Worm (Caenorhabditis elegans) whole organism, mixed stage, embryonic: Measurements from ENCODE around the gene W03D2.9.

Source experiments
- M03D4.4 ChIP-seq: sonication (generic microtip); optimal IDR thresholded peaks from 2 replicates; lab custom pipeline; 2017; ENCODE audit warnings: mild to moderate bottlenecking, missing genetic modification characterization, missing compliant biosample characterization
- bed-3 ChIP-seq: fragments of 200-800 bp; sonication (Bioruptor generic); optimal IDR thresholded peaks from 3 replicates; lab custom pipeline; 2018; ENCODE audit warnings: mild to moderate bottlenecking, missing genetic modification characterization, moderate library complexity, missing compliant biosample characterization
- ceh-39 ChIP-seq: fragments of 150-350 bp; optimal IDR thresholded peaks from 2 replicates; lab custom pipeline; 2014; ENCODE audit warnings: missing biosample characterization, missing genetic modification characterization
- ceh-43 ChIP-seq: fragments of 200-800 bp; sonication (Bioruptor generic); optimal IDR thresholded peaks from 2 replicates; lab custom pipeline; 2018; ENCODE audit warnings: mild to moderate bottlenecking, missing genetic modification characterization, moderate library complexity, missing compliant biosample characterization
- ceh-83 ChIP-seq: fragments of 200-800 bp; sonication (Bioruptor generic); optimal IDR thresholded peaks from 2 replicates; lab custom pipeline; 2018; ENCODE audit warnings: mild to moderate bottlenecking, missing genetic modification characterization, missing compliant biosample characterization
- ces-1 ChIP-seq: fragments of 150-350 bp; optimal IDR thresholded peaks from 2 replicates; lab custom pipeline; 2014; ENCODE audit warnings: missing biosample characterization, missing genetic modification reagents, missing genetic modification characterization
- cnd-1 ChIP-seq: fragments of 200-800 bp; sonication (Bioruptor generic); optimal IDR thresholded peaks from 2 replicates; lab custom pipeline; 2018; ENCODE audit warnings: mild to moderate bottlenecking, missing genetic modification characterization, missing compliant biosample characterization
- drap-1 ChIP-seq: fragments of 200-800 bp; sonication (Bioruptor generic); optimal IDR thresholded peaks from 3 replicates; lab custom pipeline; 2018; ENCODE audit warnings: mild to moderate bottlenecking, missing genetic modification characterization, missing compliant biosample characterization
- elt-1 ChIP-seq: sonication (generic microtip); optimal IDR thresholded peaks from 2 replicates; lab custom pipeline; 2017; ENCODE audit warnings: missing genetic modification characterization, mild to moderate bottlenecking, missing compliant biosample characterization, antibody characterized with exemption, moderate library complexity, borderline replicate concordance; ENCODE audit not compliant: insufficient read depth
- elt-3 ChIP-seq: fragments of 150-350 bp; optimal IDR thresholded peaks from 2 replicates; lab custom pipeline; 2014; ENCODE audit warnings: missing biosample characterization, missing genetic modification characterization
- flh-1 ChIP-seq: fragments of 200-800 bp; sonication (Bioruptor generic); optimal IDR thresholded peaks from 2 replicates; lab custom pipeline; 2018; ENCODE audit warnings: mild to moderate bottlenecking, missing genetic modification characterization, moderate library complexity, missing compliant biosample characterization
- ham-2 ChIP-seq: fragments of 200-800 bp; sonication (Bioruptor generic); optimal IDR thresholded peaks from 2 replicates; lab custom pipeline; 2018; ENCODE audit warnings: mild to moderate bottlenecking, missing genetic modification characterization, missing compliant biosample characterization
- hlh-1 ChIP-seq: fragments of 150-350 bp; optimal IDR thresholded peaks from 2 replicates; lab custom pipeline; 2014; ENCODE audit warnings: missing biosample characterization, missing genetic modification reagents, missing genetic modification characterization
- lin-13 ChIP-seq: fragments of 150-350 bp; optimal IDR thresholded peaks from 2 replicates; lab custom pipeline; 2014; ENCODE audit warnings: missing biosample characterization, missing genetic modification characterization
- lin-32 ChIP-seq: fragments of 200-800 bp; sonication (Bioruptor generic); optimal IDR thresholded peaks from 2 replicates; lab custom pipeline; 2018; ENCODE audit warnings: mild to moderate bottlenecking, missing genetic modification characterization, missing compliant biosample characterization
- lsy-2 ChIP-seq: fragments of 150-350 bp; optimal IDR thresholded peaks from 2 replicates; lab custom pipeline; 2014; ENCODE audit warnings: missing biosample characterization, missing genetic modification characterization
- mab-5 ChIP-seq: fragments of 150-350 bp; optimal IDR thresholded peaks from 2 replicates; lab custom pipeline; 2014; ENCODE audit warnings: missing biosample characterization, missing genetic modification characterization
- mls-2 ChIP-seq: sonication (generic microtip); optimal IDR thresholded peaks from 2 replicates; lab custom pipeline; 2016; ENCODE audit warnings: mild to moderate bottlenecking, missing genetic modification characterization, moderate library complexity, missing compliant biosample characterization
- nhr-12 ChIP-seq: fragments of 150-350 bp; optimal IDR thresholded peaks from 2 replicates; lab custom pipeline; 2014; ENCODE audit warnings: missing biosample characterization, missing genetic modification characterization
- nhr-2 ChIP-seq: fragments of 150-350 bp; optimal IDR thresholded peaks from 2 replicates; lab custom pipeline; 2014; ENCODE audit warnings: missing biosample characterization, missing genetic modification characterization
- nhr-237 ChIP-seq: fragments of 150-350 bp; optimal IDR thresholded peaks from 2 replicates; lab custom pipeline; 2014; ENCODE audit warnings: missing biosample characterization, missing genetic modification characterization
- snpc-4 ChIP-seq: fragments of 150-350 bp; optimal IDR thresholded peaks from 2 replicates; lab custom pipeline; 2014; ENCODE audit warnings: missing biosample characterization, missing genetic modification characterization
- sptf-1 ChIP-seq: sonication (generic microtip); optimal IDR thresholded peaks from 2 replicates; lab custom pipeline; 2017; ENCODE audit warnings: mild to moderate bottlenecking, missing genetic modification characterization, moderate library complexity, missing compliant biosample characterization
- tbx-8 ChIP-seq: fragments of 200-800 bp; sonication (Bioruptor generic); optimal IDR thresholded peaks from 2 replicates; lab custom pipeline; 2018; ENCODE audit warnings: mild to moderate bottlenecking, missing genetic modification characterization, moderate library complexity, missing compliant biosample characterization
- unc-120 ChIP-seq: sonication (generic microtip); optimal IDR thresholded peaks from 2 replicates; lab custom pipeline; 2017; ENCODE audit warnings: missing genetic modification characterization, missing compliant biosample characterization; ENCODE audit not compliant: poor library complexity, severe bottlenecking
- unc-39 ChIP-seq: fragments of 150-350 bp; optimal IDR thresholded peaks from 2 replicates; lab custom pipeline; 2014; ENCODE audit warnings: missing biosample characterization, missing genetic modification characterization
- unc-62 ChIP-seq: fragments of 150-350 bp; optimal IDR thresholded peaks from 2 replicates; lab custom pipeline; 2014; ENCODE audit warnings: missing biosample characterization, missing genetic modification reagents, missing genetic modification characterization
- zip-8 ChIP-seq: fragments of 150-350 bp; optimal IDR thresholded peaks from 2 replicates; lab custom pipeline; 2014; ENCODE audit warnings: missing biosample characterization, missing genetic modification characterization
- ztf-11 ChIP-seq: fragments of 150-350 bp; optimal IDR thresholded peaks from 2 replicates; lab custom pipeline; 2014; ENCODE audit warnings: missing biosample characterization, missing genetic modification characterization

The W03D2.9 gene

ce11 chrIV:4102720-4103119 is 28.2 kb upstream of the W03D2.9 start, which contains the start of gene ubc-1:
Gene ubc-1, plus strand, starts transcription at chrIV:4103020.
- TF ChIP-seq bed-3 (GFP tag; lab: Kevin White, UChicago) (no peak), unc-120 (tag; lab: Kevin White, UChicago) (no peak), flh-1 (GFP tag; lab: Kevin White, UChicago) (no peak), sptf-1 (tag; lab: Kevin White, UChicago) (no peak), lin-32 (GFP tag; lab: Kevin White, UChicago) (no peak), mab-5 (tag; lab: Kevin White, UChicago) (no peak)

DNA sequence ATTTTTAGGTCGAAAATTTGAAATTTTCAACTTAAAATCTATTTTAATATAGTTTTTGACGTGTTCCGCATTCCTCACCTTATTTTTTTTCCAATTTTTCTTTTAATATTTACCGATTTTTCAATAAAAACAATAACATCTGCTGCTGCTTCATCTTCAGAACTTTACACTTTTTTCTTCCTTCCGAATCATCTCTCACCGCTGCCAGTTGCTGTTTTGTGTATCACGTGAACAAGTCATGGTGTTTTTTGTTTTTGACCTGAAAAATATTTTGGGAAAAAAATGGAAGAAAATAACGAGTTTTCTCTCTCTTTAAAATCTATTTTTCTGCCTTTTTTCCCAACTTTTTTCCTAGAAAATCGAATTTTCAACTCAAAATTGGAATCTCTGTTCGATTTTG is 25.3 kb upstream of the W03D2.9 start:
- TF ChIP-seq ham-2 (GFP tag; lab: Kevin White, UChicago) (no peak), hlh-1 (peak; percentile 13)

DNA sequence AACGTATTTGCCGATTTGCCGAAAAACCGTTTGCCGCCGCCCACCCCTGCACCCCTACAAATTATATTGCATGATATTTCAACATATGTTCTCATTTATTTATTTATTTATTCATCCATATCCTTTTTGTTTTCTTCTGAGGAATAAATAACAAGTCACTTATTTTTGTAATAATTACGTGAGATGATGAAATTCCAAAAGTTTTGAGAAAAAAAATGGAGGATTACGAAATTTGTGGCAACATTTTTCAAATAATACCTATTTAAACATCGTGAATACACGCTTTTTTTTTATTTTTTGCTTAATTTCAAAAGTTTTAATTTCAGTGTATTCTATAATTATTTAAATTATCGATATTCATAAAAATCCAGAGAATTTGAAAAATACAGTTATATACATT is 22.4 kb upstream of the W03D2.9 start:
- no peak for TF ChIP-seq tbx-8
- TF ChIP-seq nhr-12 (tag; lab: Kevin White, UChicago), result no peak
- no peak for TF ChIP-seq elt-3 (tag; lab: Kevin White, UChicago)
- TF ChIP-seq M03D4.4 (tag; lab: Kevin White, UChicago), result no peak
- TF ChIP-seq elt-1 (tag; lab: Kevin White, UChicago), result no peak
- TF ChIP-seq ces-1 (GFP tag; lab: Kevin White, UChicago), result no peak
- TF ChIP-seq drap-1, result no peak
- no peak for TF ChIP-seq lsy-2 (tag; lab: Kevin White, UChicago)
- no peak for TF ChIP-seq ztf-11 (tag; lab: Kevin White, UChicago)
- TF ChIP-seq zip-8 (tag; lab: Kevin White, UChicago), result no peak
- TF ChIP-seq ceh-43 (GFP tag; lab: Kevin White, UChicago), result no peak
- TF ChIP-seq nhr-2 (tag; lab: Kevin White, UChicago), result no peak
- no peak for TF ChIP-seq mab-5 (tag; lab: Kevin White, UChicago)
- TF ChIP-seq snpc-4, result no peak
- no peak for TF ChIP-seq unc-120 (tag; lab: Kevin White, UChicago)
- TF ChIP-seq cnd-1 (tag; lab: Kevin White, UChicago), result no peak

DNA sequence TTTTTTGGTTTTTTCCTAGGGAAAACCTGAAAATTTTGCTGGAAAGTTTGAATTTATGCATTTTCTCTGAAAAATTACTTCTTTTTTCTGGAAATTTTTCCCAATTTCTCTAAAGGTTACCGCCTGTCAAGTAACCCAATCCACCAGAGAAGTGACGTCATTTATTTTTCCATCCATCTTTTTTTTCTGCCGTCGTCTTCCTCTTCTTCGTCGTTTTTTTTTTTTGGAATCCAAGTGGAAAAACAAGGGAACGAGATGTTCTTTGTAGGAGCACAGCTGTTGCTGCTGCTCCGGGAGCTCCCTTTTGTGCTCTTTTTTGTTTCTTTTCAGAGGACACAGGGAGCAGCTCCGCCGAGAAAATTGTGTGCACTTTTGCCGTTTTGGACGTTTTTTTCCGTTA is 19.9 kb upstream of the W03D2.9 start:
- no peak for TF ChIP-seq M03D4.4 (tag; lab: Kevin White, UChicago)
- TF ChIP-seq lsy-2 (tag; lab: Kevin White, UChicago), result no peak
- no peak for TF ChIP-seq flh-1 (GFP tag; lab: Kevin White, UChicago)
- no peak for TF ChIP-seq lin-13
- no peak for TF ChIP-seq mab-5 (tag; lab: Kevin White, UChicago)
- no peak for TF ChIP-seq ceh-39 (tag; lab: Kevin White, UChicago)
- TF ChIP-seq unc-120 (tag; lab: Kevin White, UChicago), result no peak
- TF ChIP-seq cnd-1 (tag; lab: Kevin White, UChicago), result no peak
- no peak for TF ChIP-seq ceh-83
- TF ChIP-seq mls-2 (tag; lab: Kevin White, UChicago), result no peak
- no peak for TF ChIP-seq unc-39 (tag; lab: Kevin White, UChicago)
- no peak for TF ChIP-seq snpc-4
- TF ChIP-seq elt-3 (tag; lab: Kevin White, UChicago), result no peak

ce11 chrIV:4093087-4093486 is 18.6 kb upstream of the W03D2.9 start:
- peak; percentile 17 for TF ChIP-seq nhr-237 (tag; lab: Kevin White, UChicago)
- peak; percentile 36 for TF ChIP-seq unc-120 (tag; lab: Kevin White, UChicago)
- no peak for TF ChIP-seq unc-39 (tag; lab: Kevin White, UChicago)
- peak; percentile 19 for TF ChIP-seq unc-62 (GFP tag; lab: Kevin White, UChicago)
- peak; percentile 17 for TF ChIP-seq ham-2 (GFP tag; lab: Kevin White, UChicago)
- peak; percentile 56 for TF ChIP-seq ces-1 (GFP tag; lab: Kevin White, UChicago)

DNA sequence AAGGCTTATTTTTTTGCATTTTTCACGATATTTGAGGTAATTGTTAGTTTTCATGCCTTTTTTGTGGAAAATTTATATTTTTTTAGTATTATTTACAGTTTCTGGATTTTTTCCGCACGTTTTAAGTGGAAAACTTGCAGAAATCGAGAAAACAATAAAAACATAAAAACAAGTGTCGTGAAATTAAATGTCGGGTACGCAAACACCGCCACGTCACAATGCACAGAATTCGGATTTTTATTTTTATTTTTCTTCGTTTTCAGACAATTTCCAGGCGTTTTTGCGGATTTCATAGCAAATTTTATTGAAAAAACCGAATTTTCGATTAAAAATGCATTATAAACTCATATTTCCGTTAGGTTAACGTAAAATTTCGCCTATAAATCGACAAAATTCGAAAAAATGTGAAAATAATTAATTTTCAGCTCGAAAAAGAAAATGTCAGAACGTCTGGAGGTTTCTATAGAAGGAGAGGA is 11.3 kb upstream of the W03D2.9 start, which contains the start of gene C35B1.2:
C35B1.2 (plus strand) TSS at position 426 of the 476 bp plus-strand sequence.
- TF ChIP-seq ces-1 (GFP tag; lab: Kevin White, UChicago), result peak; percentile 13
- no peak for TF ChIP-seq bed-3 (GFP tag; lab: Kevin White, UChicago)
- peak; percentile 9 for TF ChIP-seq lsy-2 (tag; lab: Kevin White, UChicago)
